Worm (Caenorhabditis elegans): ENCODE data around the gene gly-6.

DNA sequence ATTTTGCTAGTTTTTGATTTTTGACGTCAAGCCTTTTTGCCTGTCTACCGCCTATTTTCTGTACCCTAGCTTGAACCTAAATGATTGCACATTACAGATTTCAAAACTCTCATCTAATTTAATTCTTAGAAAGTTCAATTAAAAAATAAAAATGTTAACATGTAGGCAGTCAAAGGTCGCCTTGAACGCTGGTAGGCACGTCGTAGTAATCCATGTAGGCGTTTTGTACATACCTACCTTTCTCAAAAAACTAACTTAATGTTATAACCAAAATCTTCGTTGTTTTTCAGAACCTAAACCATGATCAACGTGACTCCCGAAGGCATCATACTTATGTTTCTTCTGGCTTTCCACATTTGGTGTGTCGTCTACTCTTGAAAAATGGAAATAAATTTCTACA lies 7.2 kb downstream of the gly-6 start, which contains the start of gene H38K22.9:
- no peak for TF ChIP-seq mep-1 (tag; optimal IDR thresholded peaks at IDR 0.05)
- no peak for TF ChIP-seq ceh-83 (GFP tag; optimal IDR thresholded peaks at IDR 0.05)
- TF ChIP-seq nhr-12 (tag; optimal IDR thresholded peaks at IDR 0.05) = no peak
- no peak for TF ChIP-seq ces-1 (GFP tag; optimal IDR thresholded peaks at IDR 0.05)
- no peak for TF ChIP-seq lin-13 (tag; optimal IDR thresholded peaks at IDR 0.05)
- TF ChIP-seq mab-5 (tag; optimal IDR thresholded peaks at IDR 0.05) = no peak
- no peak for TF ChIP-seq elt-1 (tag; optimal IDR thresholded peaks at IDR 0.05; ENCODE audit: borderline replicate concordance, insufficient read depth)
